Fruit fly (Drosophila melanogaster) whole organism, embryonic: Measurements from ENCODE around the gene dwg.

Experiments
- ATbp ChIP-seq: fragments of 200-800 bp; sonication (Bioruptor generic); optimal IDR thresholded peaks from 2 replicates; lab custom pipeline; 2017; ENCODE audit warnings: missing biosample characterization, mild to moderate bottlenecking, missing genetic modification characterization, missing genetic modification reagents
- Antp ChIP-seq: fragments of 200-800 bp; sonication (Bioruptor generic); optimal IDR thresholded peaks from 3 replicates; lab custom pipeline; 2016; ENCODE audit warnings: missing biosample characterization, missing genetic modification characterization
- B-H2 ChIP-seq: fragments of 200-800 bp; sonication (Bioruptor generic); optimal IDR thresholded peaks from 2 replicates; lab custom pipeline; 2018; ENCODE audit warnings: missing biosample characterization, mild to moderate bottlenecking, missing genetic modification characterization
- Bdp1 ChIP-seq: fragments of 200-800 bp; sonication (Bioruptor generic); optimal IDR thresholded peaks from 3 replicates; lab custom pipeline; 2016; ENCODE audit warnings: missing biosample characterization, missing genetic modification characterization
- CG10209 ChIP-seq: fragments of 200-800 bp; sonication (Bioruptor generic); optimal IDR thresholded peaks from 3 replicates; lab custom pipeline; 2017; ENCODE audit warnings: missing biosample characterization, mild to moderate bottlenecking, missing genetic modification characterization, missing genetic modification reagents
- CG10654 ChIP-seq: fragments of 200-800 bp; sonication (Bioruptor generic); optimal IDR thresholded peaks from 2 replicates; lab custom pipeline; 2016; ENCODE audit warnings: missing biosample characterization, missing genetic modification characterization
- CG11093 ChIP-seq: fragments of 200-800 bp; sonication (Bioruptor generic); IDR thresholded peaks from 3 replicates; pipeline ENCODE4 v1.3.6; 2022; ENCODE audit warnings: missing biosample characterization, missing genetic modification characterization
- CG14710 ChIP-seq: fragments of 200-800 bp; sonication (Bioruptor generic); optimal IDR thresholded peaks from 3 replicates; lab custom pipeline; 2019; ENCODE audit warnings: missing biosample characterization, mild to moderate bottlenecking, missing genetic modification characterization, moderate library complexity
- CG15011 ChIP-seq: fragments of 200-800 bp; sonication (Bioruptor generic); optimal IDR thresholded peaks from 3 replicates; lab custom pipeline; 2018; ENCODE audit warnings: missing biosample characterization, mild to moderate bottlenecking, missing genetic modification characterization
- CG1647 ChIP-seq: fragments of 200-800 bp; sonication (Bioruptor generic); optimal IDR thresholded peaks from 3 replicates; lab custom pipeline; 2016; ENCODE audit warnings: missing biosample characterization, missing genetic modification characterization
- CG18011 ChIP-seq: fragments of 200-800 bp; sonication (Bioruptor generic); optimal IDR thresholded peaks from 2 replicates; lab custom pipeline; 2017; ENCODE audit warnings: missing biosample characterization, missing genetic modification characterization, mild to moderate bottlenecking, moderate library complexity, missing genotype
- CG18619 ChIP-seq: fragments of 200-800 bp; sonication (Bioruptor generic); optimal IDR thresholded peaks from 3 replicates; lab custom pipeline; 2017; ENCODE audit warnings: missing biosample characterization, mild to moderate bottlenecking, missing genetic modification characterization
- CG2116 ChIP-seq: fragments of 200-800 bp; sonication (Bioruptor generic); optimal IDR thresholded peaks from 3 replicates; lab custom pipeline; 2018; ENCODE audit warnings: missing biosample characterization, mild to moderate bottlenecking, missing genetic modification characterization
- CG2199 ChIP-seq: fragments of 200-800 bp; sonication (Bioruptor generic); IDR thresholded peaks from 3 replicates; pipeline ENCODE4 v1.3.6; 2022; ENCODE audit warnings: missing biosample characterization, missing genetic modification characterization
- CG2712 ChIP-seq: fragments of 200-800 bp; optimal IDR thresholded peaks from 3 replicates; lab custom pipeline; 2019; ENCODE audit warnings: missing biosample characterization, mild to moderate bottlenecking, missing genetic modification characterization, moderate library complexity
- CG30431 ChIP-seq: fragments of 200-800 bp; sonication (Bioruptor generic); optimal IDR thresholded peaks from 2 replicates; lab custom pipeline; 2017; ENCODE audit warnings: missing biosample characterization, missing genetic modification characterization
- CG3163 ChIP-seq: fragments of 200-800 bp; sonication (Bioruptor generic); optimal IDR thresholded peaks from 3 replicates; lab custom pipeline; 2016; ENCODE audit warnings: missing biosample characterization, missing genetic modification characterization
- CG33557 ChIP-seq: fragments of 200-800 bp; sonication (Bioruptor generic); optimal IDR thresholded peaks from 2 replicates; lab custom pipeline; 2019; ENCODE audit warnings: missing biosample characterization, mild to moderate bottlenecking, missing genetic modification characterization, moderate library complexity
- CG3407 ChIP-seq: fragments of 200-800 bp; sonication (Bioruptor generic); optimal IDR thresholded peaks from 2 replicates; lab custom pipeline; 2018; ENCODE audit warnings: missing biosample characterization, mild to moderate bottlenecking, missing genetic modification characterization
- CG34376 ChIP-seq: fragments of 200-800 bp; sonication (Bioruptor generic); optimal IDR thresholded peaks from 2 replicates; lab custom pipeline; 2018; ENCODE audit warnings: missing biosample characterization, mild to moderate bottlenecking, missing genetic modification characterization
- CG4854 ChIP-seq: fragments of 200-800 bp; sonication (Bioruptor generic); optimal IDR thresholded peaks from 2 replicates; lab custom pipeline; 2016; ENCODE audit warnings: missing biosample characterization, missing genetic modification characterization, inconsistent platforms
- CG5180 ChIP-seq: fragments of 200-800 bp; sonication (Bioruptor generic); optimal IDR thresholded peaks from 3 replicates; lab custom pipeline; 2017; ENCODE audit warnings: missing biosample characterization, missing genetic modification characterization, mild to moderate bottlenecking, moderate library complexity, missing genetic modification reagents
- CG5245 ChIP-seq: fragments of 200-800 bp; sonication (Bioruptor generic); optimal IDR thresholded peaks from 3 replicates; lab custom pipeline; 2016; ENCODE audit warnings: missing biosample characterization, missing genetic modification characterization
- CG8281 ChIP-seq: fragments of 200-800 bp; sonication (Bioruptor generic); optimal IDR thresholded peaks from 2 replicates; lab custom pipeline; 2018; ENCODE audit warnings: missing biosample characterization, mild to moderate bottlenecking, missing genetic modification characterization, moderate library complexity
- CG8359 ChIP-seq: fragments of 200-800 bp; sonication (Bioruptor generic); optimal IDR thresholded peaks from 2 replicates; lab custom pipeline; 2017; ENCODE audit warnings: missing biosample characterization, mild to moderate bottlenecking, missing genetic modification characterization, borderline replicate concordance
- CG8478 ChIP-seq: fragments of >200 bp; optimal IDR thresholded peaks from 2 replicates; lab custom pipeline; 2018
- CG9876 ChIP-seq: fragments of 200-800 bp; sonication (Bioruptor generic); optimal IDR thresholded peaks from 2 replicates; lab custom pipeline; 2016; ENCODE audit warnings: missing biosample characterization, missing genetic modification characterization
- D19A ChIP-seq: fragments of 200-800 bp; optimal IDR thresholded peaks from 3 replicates; lab custom pipeline; 2019; ENCODE audit warnings: missing biosample characterization, mild to moderate bottlenecking, missing genetic modification characterization, moderate library complexity
- Doc2 ChIP-seq: fragments of 200-800 bp; sonication (Bioruptor generic); IDR thresholded peaks from 2 replicates; pipeline ENCODE4 v1.3.6; 2022; ENCODE audit warnings: missing biosample characterization, missing genetic modification characterization
- Elba2 ChIP-seq: fragments of 200-800 bp; sonication (Bioruptor generic); optimal IDR thresholded peaks from 3 replicates; lab custom pipeline; 2016; ENCODE audit warnings: missing biosample characterization, missing genetic modification characterization
- Hmx ChIP-seq: fragments of 200-800 bp; sonication (Bioruptor generic); optimal IDR thresholded peaks from 2 replicates; lab custom pipeline; 2016; ENCODE audit warnings: missing biosample characterization, missing genetic modification characterization
- Hr3 ChIP-seq: fragments of 200-800 bp; sonication (Bioruptor generic); optimal IDR thresholded peaks from 3 replicates; lab custom pipeline; 2016; ENCODE audit warnings: missing biosample characterization, missing genetic modification characterization
- Nf-YB ChIP-seq: fragments of 200-800 bp; sonication (Bioruptor generic); optimal IDR thresholded peaks from 3 replicates; lab custom pipeline; 2019; ENCODE audit warnings: missing biosample characterization, mild to moderate bottlenecking, missing genetic modification characterization, moderate library complexity
- Oli ChIP-seq: fragments of 200-800 bp; sonication (Bioruptor generic); optimal IDR thresholded peaks from 2 replicates; lab custom pipeline; 2018; ENCODE audit warnings: missing biosample characterization, mild to moderate bottlenecking, missing genetic modification characterization, moderate library complexity
- Rx ChIP-seq: fragments of 200-800 bp; sonication (Bioruptor generic); IDR thresholded peaks from 2 replicates; pipeline ENCODE4 v1.3.6; 2022; ENCODE audit warnings: missing biosample characterization, missing genetic modification characterization
- ap ChIP-seq: fragments of 200-800 bp; sonication (Bioruptor generic); IDR thresholded peaks from 2 replicates; pipeline ENCODE4 v1.3.6; 2022; ENCODE audit warnings: missing biosample characterization, missing genetic modification characterization
- ato ChIP-seq: fragments of 200-800 bp; sonication (Bioruptor generic); IDR thresholded peaks from 2 replicates; pipeline ENCODE4 v1.3.6; 2022; ENCODE audit warnings: missing biosample characterization, missing genetic modification characterization; ENCODE audit not compliant: partially characterized antibody
- bab2 ChIP-seq: fragments of 200-800 bp; sonication (Bioruptor generic); optimal IDR thresholded peaks from 2 replicates; lab custom pipeline; 2016; ENCODE audit warnings: missing biosample characterization, missing genetic modification characterization
- btn ChIP-seq: fragments of 200-800 bp; sonication (Bioruptor generic); optimal IDR thresholded peaks from 2 replicates; lab custom pipeline; 2016; ENCODE audit warnings: missing biosample characterization, missing genetic modification characterization
- disco-r ChIP-seq: fragments of 200-800 bp; sonication (Bioruptor generic); optimal IDR thresholded peaks from 2 replicates; lab custom pipeline; 2016; ENCODE audit warnings: missing biosample characterization, missing genetic modification characterization
- emc ChIP-seq: fragments of 200-800 bp; sonication (Bioruptor generic); optimal IDR thresholded peaks from 2 replicates; lab custom pipeline; 2016; ENCODE audit warnings: missing biosample characterization, missing genetic modification characterization
- en ChIP-seq: fragments of 200-800 bp; sonication (Bioruptor generic); optimal IDR thresholded peaks from 2 replicates; lab custom pipeline; 2016; ENCODE audit warnings: missing biosample characterization, missing genetic modification characterization
- fru ChIP-seq: fragments of >200 bp; optimal IDR thresholded peaks from 2 replicates; lab custom pipeline; 2017
- fu2 ChIP-seq: fragments of 200-800 bp; sonication (Bioruptor generic); optimal IDR thresholded peaks from 2 replicates; lab custom pipeline; 2016; ENCODE audit warnings: missing biosample characterization, missing genetic modification characterization
- gsb ChIP-seq: fragments of 200-800 bp; sonication (Bioruptor generic); IDR thresholded peaks from 2 replicates; pipeline ENCODE4 v1.3.6; 2022; ENCODE audit warnings: missing biosample characterization, missing genetic modification characterization
- gsb-n ChIP-seq: fragments of 200-800 bp; sonication (Bioruptor generic); optimal IDR thresholded peaks from 3 replicates; lab custom pipeline; 2018; ENCODE audit warnings: missing biosample characterization, mild to moderate bottlenecking, missing genetic modification characterization
- inv ChIP-seq: fragments of 200-800 bp; sonication (Bioruptor generic); IDR thresholded peaks from 2 replicates; pipeline ENCODE4 v1.3.6; 2022; ENCODE audit warnings: missing biosample characterization, missing genetic modification characterization; ENCODE audit not compliant: partially characterized antibody
- lov ChIP-seq, 2 experiments: fragments of 200-800 bp in 1 of 2; fragments of >200 bp in 1 of 2; sonication (Bioruptor generic) in 1 of 2; IDR thresholded peaks in 1 of 2; optimal IDR thresholded peaks in 1 of 2; 2 replicates in 1 of 2; 3 replicates in 1 of 2; pipeline versions ENCODE4 v1.3.6 to Lab custom; 2017 to 2022; ENCODE audit warnings: missing biosample characterization in 1 of 2, missing genetic modification characterization in 1 of 2
- mirr ChIP-seq: fragments of 200-800 bp; sonication (Bioruptor generic); optimal IDR thresholded peaks from 3 replicates; lab custom pipeline; 2018; ENCODE audit warnings: missing biosample characterization, mild to moderate bottlenecking, missing genetic modification characterization
- shn ChIP-seq: fragments of 200-800 bp; sonication (Bioruptor generic); optimal IDR thresholded peaks from 3 replicates; lab custom pipeline; 2016; ENCODE audit warnings: missing biosample characterization, missing genetic modification characterization
- slbo ChIP-seq: fragments of 200-800 bp; sonication (Bioruptor generic); IDR thresholded peaks from 2 replicates; pipeline ENCODE4 v1.3.6; 2022; ENCODE audit warnings: missing biosample characterization, missing genetic modification characterization

dwg gene

DNA sequence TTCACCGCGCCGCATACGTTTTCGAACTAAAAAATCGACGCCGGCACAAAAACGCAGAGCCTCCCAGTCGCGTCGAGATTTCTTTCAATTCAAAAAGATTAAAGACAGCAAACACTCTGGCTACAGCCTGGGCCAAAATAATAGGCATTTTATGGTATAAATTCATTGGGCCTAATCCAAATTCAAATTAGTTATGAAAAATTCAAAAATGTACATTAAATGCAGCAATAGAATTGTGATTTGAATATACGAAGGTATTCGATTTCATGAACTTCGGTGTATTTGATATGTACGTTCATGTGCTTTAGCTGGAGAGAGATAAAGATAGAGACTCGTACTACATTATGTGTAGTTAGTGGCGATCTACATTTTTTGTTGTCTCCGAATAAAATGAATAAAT, 16.5 kb downstream of the dwg start, which contains the start of gene Syx4 (continued):
- TF ChIP-seq fru (lab: Kevin White, UChicago) (no peak), ato (no peak), CG33557 (GFP tag; lab: Kevin White, UChicago) (no peak), CG3407 (GFP tag; lab: Kevin White, UChicago) (peak; percentile 76), CG10654 (peak; percentile 83), en (GFP tag; lab: Kevin White, UChicago) (peak; percentile 87), Bdp1 (GFP tag; lab: Kevin White, UChicago) (peak; percentile 72), Rx (GFP tag; lab: Robert Waterston, UW) (peak; percentile 81), D19A (tag; lab: Kevin White, UChicago) (peak; percentile 85), btn (peak; percentile 75), CG8281 (tag; lab: Kevin White, UChicago) (peak; percentile 71), Hr3 (GFP tag; lab: Kevin White, UChicago) (peak; percentile 79), CG30431 (GFP tag; lab: Kevin White, UChicago) (peak; percentile 61), Doc2 (GFP tag; lab: Robert Waterston, UW) (0 out of 2 replicates have a peak, but pooled peaks have one; percentile 21), CG10209 (peak; percentile 90), disco-r (GFP tag; lab: Kevin White, UChicago) (peak; percentile 77), Nf-YB (GFP tag; lab: Kevin White, UChicago) (peak; percentile 76), CG18619 (peak; percentile 86), CG14710 (tag; lab: Kevin White, UChicago) (peak; percentile 52), mirr (peak; percentile 64), CG9876 (GFP tag; lab: Kevin White, UChicago) (peak; percentile 79), CG11093 (GFP tag; lab: Robert Waterston, UW) (peak; percentile 70; the same call in 2 of the 3 replicates), CG2116 (GFP tag; lab: Kevin White, UChicago) (peak; percentile 50), B-H2 (peak; percentile 28), CG4854 (peak; percentile 85), gsb-n (tag; lab: Kevin White, UChicago) (peak; percentile 79), CG3163 (peak; percentile 57), Hmx (GFP tag; lab: Kevin White, UChicago) (peak; percentile 54), CG2199 (peak; percentile 79; the same call in 2 of the 3 replicates), CG2712 (tag; lab: Kevin White, UChicago) (peak; percentile 87), Antp (peak; percentile 90), bab2 (GFP tag; lab: Kevin White, UChicago) (peak; percentile 89), lov (optimal IDR thresholded peaks at IDR 0.05; lab: Kevin White, UChicago) (no peak), lov (GFP tag; IDR thresholded peaks at IDR 0.05; lab: Robert Waterston, UW) (peak; percentile 53; the same call in 1 of the 3 replicates), Oli (tag; lab: Kevin White, UChicago) (peak; percentile 91), CG18011 (peak; percentile 80), CG34376 (peak; percentile 33), fu2 (peak; percentile 87), gsb (GFP tag; lab: Robert Waterston, UW) (peak; percentile 87), slbo (GFP tag; lab: Robert Waterston, UW) (peak; percentile 93), emc (GFP tag; lab: Kevin White, UChicago) (peak; percentile 79), shn (GFP tag; lab: Kevin White, UChicago) (peak; percentile 76), Elba2 (GFP tag; lab: Kevin White, UChicago) (no peak), CG8478 (lab: Kevin White, UChicago) (no peak), CG8359 (GFP tag; lab: Kevin White, UChicago) (peak; percentile 52), CG1647 (GFP tag; lab: Kevin White, UChicago) (peak; percentile 87), CG15011 (GFP tag; lab: Kevin White, UChicago) (peak; percentile 87), ATbp (GFP tag; lab: Kevin White, UChicago) (peak; percentile 88), ap (GFP tag; lab: Robert Waterston, UW) (peak; percentile 87), CG5245 (GFP tag; lab: Kevin White, UChicago) (peak; percentile 79), CG5180 (peak; percentile 76), inv (no peak)
